Fruit fly (Drosophila melanogaster) whole organism, wandering third instar larva: ENCODE results near the gene CG9951.

Experiments used
- Abd-B ChIP-seq: fragments of >200 bp; optimal IDR thresholded peaks from 2 replicates; lab custom pipeline; 2017; ENCODE audit warnings: missing biosample characterization, missing genetic modification characterization
- CG32264 ChIP-seq: fragments of 200-800 bp; sonication (Bioruptor generic); optimal IDR thresholded peaks from 2 replicates; lab custom pipeline; 2016; ENCODE audit warnings: missing biosample characterization, missing genetic modification characterization
- CG9705 ChIP-seq: fragments of 200-800 bp; sonication (Bioruptor generic); optimal IDR thresholded peaks from 2 replicates; lab custom pipeline; 2018; ENCODE audit warnings: missing biosample characterization, mild to moderate bottlenecking, missing genetic modification characterization
- Dif ChIP-seq: fragments of 200-275, 200-300 bp; sonication (Bioruptor generic); optimal IDR thresholded peaks from 2 replicates; lab custom pipeline; 2018; ENCODE audit warnings: missing biosample characterization, missing genetic modification characterization; ENCODE audit not compliant: partially characterized antibody
- GATAd ChIP-seq: sonication (Bioruptor generic); optimal IDR thresholded peaks from 2 replicates; lab custom pipeline; 2016; ENCODE audit warnings: missing biosample characterization, missing genetic modification characterization
- HLH106 ChIP-seq: fragments of 200-800 bp; optimal IDR thresholded peaks from 3 replicates; lab custom pipeline; 2019; ENCODE audit warnings: missing biosample characterization, mild to moderate bottlenecking, missing genetic modification characterization, moderate library complexity
- Hr78 ChIP-seq: fragments of >200 bp; optimal IDR thresholded peaks from 2 replicates; lab custom pipeline; 2017; ENCODE audit warnings: missing biosample characterization, missing genetic modification characterization
- Hr83 ChIP-seq: fragments of 200-300 bp; sonication (Bioruptor generic); optimal IDR thresholded peaks from 2 replicates; lab custom pipeline; 2016; ENCODE audit warnings: missing biosample characterization, mild to moderate bottlenecking, missing genetic modification characterization, moderate library complexity; ENCODE audit not compliant: poor library complexity, severe bottlenecking
- Mio ChIP-seq: sonication (Bioruptor generic); optimal IDR thresholded peaks from 2 replicates; lab custom pipeline; 2016; ENCODE audit warnings: missing biosample characterization, missing genetic modification characterization
- Myc ChIP-seq: fragments of >200 bp; optimal IDR thresholded peaks from 2 replicates; lab custom pipeline; 2017
- N ChIP-seq: fragments of >200 bp; optimal IDR thresholded peaks from 2 replicates; lab custom pipeline; 2018; ENCODE audit warnings: missing biosample characterization, missing external identifiers, missing genetic modification characterization
- OdsH ChIP-seq: fragments of 200-800 bp; sonication (Bioruptor generic); optimal IDR thresholded peaks from 2 replicates; lab custom pipeline; 2016; ENCODE audit warnings: missing biosample characterization, mild to moderate bottlenecking, missing genetic modification characterization
- Rel ChIP-seq, 2 experiments: fragments of 200-800 bp; sonication (Bioruptor generic) in 1 of 2; optimal IDR thresholded peaks; 2 replicates in 1 of 2; 3 replicates in 1 of 2; lab custom pipeline; 2016 to 2019; ENCODE audit warnings: mild to moderate bottlenecking in 2 of 2, missing biosample characterization in 2 of 2, missing genetic modification characterization in 2 of 2, moderate library complexity in 1 of 2
- Sp1 ChIP-seq: fragments of 200-800 bp; sonication (Bioruptor generic); optimal IDR thresholded peaks from 3 replicates; lab custom pipeline; 2019; ENCODE audit warnings: missing biosample characterization, mild to moderate bottlenecking, missing genetic modification characterization, moderate library complexity
- Vsx2 ChIP-seq: fragments of 200-300, 225-300 bp; sonication (Bioruptor generic); optimal IDR thresholded peaks from 2 replicates; lab custom pipeline; 2018; ENCODE audit warnings: missing biosample characterization, missing genetic modification characterization; ENCODE audit not compliant: partially characterized antibody
- br ChIP-seq: fragments of 200-800 bp; sonication (Bioruptor generic); optimal IDR thresholded peaks from 2 replicates; lab custom pipeline; 2016; ENCODE audit warnings: missing biosample characterization, missing genetic modification characterization
- dl ChIP-seq, 2 experiments: fragments of 175-275, 200-275 bp in 1 of 2; fragments of 200-275 bp in 1 of 2; sonication (Bioruptor generic); optimal IDR thresholded peaks; lab custom pipeline; 2018; ENCODE audit warnings: mild to moderate bottlenecking in 2 of 2, missing biosample characterization in 2 of 2, missing genetic modification characterization in 2 of 2, moderate library complexity in 2 of 2; ENCODE audit not compliant: partially characterized antibody in 2 of 2, insufficient read depth in 1 of 2
- dmrt93B ChIP-seq: fragments of 200-800 bp; sonication (Bioruptor generic); optimal IDR thresholded peaks from 2 replicates; lab custom pipeline; 2018; ENCODE audit warnings: missing biosample characterization, mild to moderate bottlenecking, missing genetic modification characterization
- ey ChIP-seq: fragments of 200-800 bp; sonication (Bioruptor generic); optimal IDR thresholded peaks from 2 replicates; lab custom pipeline; 2016; ENCODE audit warnings: missing biosample characterization, missing genetic modification characterization
- foxo ChIP-seq, 2 experiments: fragments of 200-800 bp; sonication (Bioruptor generic); optimal IDR thresholded peaks; 2 replicates in 1 of 2; 3 replicates in 1 of 2; lab custom pipeline; 2016 to 2017; ENCODE audit warnings: missing biosample characterization in 2 of 2, missing genetic modification characterization in 2 of 2
- fru ChIP-seq: fragments of 200-800 bp; sonication (Bioruptor generic); optimal IDR thresholded peaks from 3 replicates; lab custom pipeline; 2016; ENCODE audit warnings: missing biosample characterization, mild to moderate bottlenecking, missing genetic modification characterization
- jim ChIP-seq: fragments of 175-275, 200-325 bp; sonication (Bioruptor generic); optimal IDR thresholded peaks from 2 replicates; lab custom pipeline; 2016; ENCODE audit warnings: missing biosample characterization, mild to moderate bottlenecking, missing genetic modification characterization
- lola ChIP-seq: fragments of >200 bp; optimal IDR thresholded peaks from 2 replicates; lab custom pipeline; 2017; ENCODE audit warnings: missing biosample characterization, missing genetic modification characterization
- psq ChIP-seq: fragments of 200-800 bp; sonication (Bioruptor generic); optimal IDR thresholded peaks from 3 replicates; lab custom pipeline; 2017; ENCODE audit warnings: missing biosample characterization, mild to moderate bottlenecking, missing genetic modification characterization, moderate library complexity
- rgr ChIP-seq: fragments of 200-800 bp; sonication (Bioruptor generic); optimal IDR thresholded peaks from 3 replicates; lab custom pipeline; 2016; ENCODE audit warnings: missing biosample characterization, mild to moderate bottlenecking, missing genetic modification characterization
- sage ChIP-seq: fragments of 200-800 bp; sonication (Bioruptor generic); optimal IDR thresholded peaks from 2 replicates; lab custom pipeline; 2016; ENCODE audit warnings: missing biosample characterization, mild to moderate bottlenecking, missing genetic modification characterization
- sv ChIP-seq: fragments of 200-800 bp; sonication (Bioruptor generic); optimal IDR thresholded peaks from 3 replicates; lab custom pipeline; 2016; ENCODE audit warnings: missing biosample characterization, missing genetic modification characterization
- tai ChIP-seq: sonication (Bioruptor generic); optimal IDR thresholded peaks from 2 replicates; lab custom pipeline; 2016; ENCODE audit warnings: missing biosample characterization, missing genetic modification characterization
- usp ChIP-seq: fragments of >200 bp; optimal IDR thresholded peaks from 2 replicates; lab custom pipeline; 2017; ENCODE audit warnings: missing biosample characterization, missing genetic modification characterization
- woc ChIP-seq: sonication (Bioruptor generic); optimal IDR thresholded peaks from 2 replicates; lab custom pipeline; 2016; ENCODE audit warnings: missing biosample characterization, mild to moderate bottlenecking, missing genetic modification characterization

CG9951 gene

dm6 chr3L:16824725-16825124 lies 38.2 kb upstream of the CG9951 start:
- no peak for TF ChIP-seq dmrt93B (GFP tag; lab: Kevin White, UChicago)
- no peak for TF ChIP-seq Hr83
- TF ChIP-seq Sp1 (GFP tag; lab: Kevin White, UChicago), result no peak
- TF ChIP-seq dl (GFP tag; optimal IDR thresholded peaks at IDR 0.05; lab: Kevin White, UChicago; ENCODE audit: insufficient read depth in 1 of 2, partially characterized antibody in 2 of 2), result no peak
- no peak for TF ChIP-seq fru (GFP tag; lab: Kevin White, UChicago)
- no peak for TF ChIP-seq lola (GFP tag; lab: Kevin White, UChicago)
- no peak for TF ChIP-seq usp (GFP tag; lab: Kevin White, UChicago)
- TF ChIP-seq Vsx2 (GFP tag; lab: Kevin White, UChicago), result no peak
- no peak for TF ChIP-seq jim (GFP tag; lab: Kevin White, UChicago)
- no peak for TF ChIP-seq Myc (lab: Kevin White, UChicago)
- no peak for TF ChIP-seq HLH106
- TF ChIP-seq br, result no peak
- TF ChIP-seq, all 38 proteins: peak for 0

dm6 chr3L:16825195-16825594 lies 37.8 kb upstream of the CG9951 start:
- TF ChIP-seq dl (GFP tag; optimal IDR thresholded peaks at IDR 0.05; lab: Kevin White, UChicago; ENCODE audit: insufficient read depth in 1 of 2, partially characterized antibody in 2 of 2), result no peak
- no peak for TF ChIP-seq jim (GFP tag; lab: Kevin White, UChicago)
- TF ChIP-seq HLH106, result no peak
- no peak for TF ChIP-seq psq (GFP tag; lab: Kevin White, UChicago)

- TF ChIP-seq woc (no peak), foxo (GFP tag; optimal IDR thresholded peaks at IDR 0.05; lab: Kevin White, UChicago) (no peak), sv (GFP tag; lab: Kevin White, UChicago) (no peak), Hr83 (no peak), psq (GFP tag; lab: Kevin White, UChicago) (no peak), GATAd (no peak), dmrt93B (GFP tag; lab: Kevin White, UChicago) (no peak), sage (no peak), fru (GFP tag; lab: Kevin White, UChicago) (no peak), tai (GFP tag; lab: Kevin White, UChicago) (no peak), OdsH (GFP tag; lab: Kevin White, UChicago) (no peak), CG32264 (GFP tag; lab: Kevin White, UChicago) (no peak), Sp1 (GFP tag; lab: Kevin White, UChicago) (no peak)
Measured at dm6 chr3L:16828967-16829366, 34.0 kb upstream of the CG9951 start, which contains the start of gene CG13024. CG13024 (minus strand) TSS chr3L:16829074.

- TF ChIP-seq CG9705 (no peak), N (GFP tag; lab: Kevin White, UChicago) (no peak), psq (GFP tag; lab: Kevin White, UChicago) (no peak), Vsx2 (GFP tag; lab: Kevin White, UChicago) (no peak), Dif (GFP tag; lab: Kevin White, UChicago) (no peak), Hr83 (no peak), Rel (GFP tag; optimal IDR thresholded peaks at IDR 0.05; lab: Kevin White, UChicago) (no peak), Rel (tag; optimal IDR thresholded peaks at IDR 0.05; lab: Kevin White, UChicago) (no peak), fru (GFP tag; lab: Kevin White, UChicago) (no peak), usp (GFP tag; lab: Kevin White, UChicago) (no peak)
Measured at dm6 chr3L:16829983-16830382, 33.0 kb upstream of the CG9951 start.

dm6 chr3L:16836732-16837131 lies 26.2 kb upstream of the CG9951 start:
- TF ChIP-seq Hr78 (GFP tag; lab: Kevin White, UChicago), result no peak

dm6 chr3L:16840540-16840939 lies 22.4 kb upstream of the CG9951 start:
- TF ChIP-seq lola (GFP tag; lab: Kevin White, UChicago) (no peak), rgr (GFP tag; lab: Kevin White, UChicago) (no peak), Mio (no peak), dl (GFP tag; optimal IDR thresholded peaks at IDR 0.05; lab: Kevin White, UChicago; ENCODE audit: insufficient read depth in 1 of 2, partially characterized antibody in 2 of 2) (no peak), Sp1 (GFP tag; lab: Kevin White, UChicago) (no peak), Myc (lab: Kevin White, UChicago) (no peak), Vsx2 (GFP tag; lab: Kevin White, UChicago) (no peak), br (no peak), CG9705 (no peak), ey (GFP tag; lab: Kevin White, UChicago) (no peak), HLH106 (no peak), Dif (GFP tag; lab: Kevin White, UChicago) (no peak), Abd-B (GFP tag; lab: Kevin White, UChicago) (no peak)
